Fruit fly (Drosophila melanogaster): ENCODE data around the gene CG5171.

dm6 chr2L:7422429-7423283 lies 21.5 kb downstream of the CG5171 start:
- no peak for TF ChIP-seq sv (GFP tag; optimal IDR thresholded peaks at IDR 0.05)
- no peak for TF ChIP-seq usp (GFP tag; optimal IDR thresholded peaks at IDR 0.05)
- peak; percentile 64 for TF ChIP-seq fru (GFP tag; optimal IDR thresholded peaks at IDR 0.05)
- peak; percentile 41 for TF ChIP-seq h (GFP tag; optimal IDR thresholded peaks at IDR 0.05)
- TF ChIP-seq psq (GFP tag; optimal IDR thresholded peaks at IDR 0.05) = peak; percentile 84
- TF ChIP-seq OdsH (GFP tag; optimal IDR thresholded peaks at IDR 0.05) = peak; percentile 60
- TF ChIP-seq rgr (GFP tag; optimal IDR thresholded peaks at IDR 0.05) = peak; percentile 66
- no peak for TF ChIP-seq Myc (optimal IDR thresholded peaks at IDR 0.05)
- TF ChIP-seq Dfd (GFP tag; optimal IDR thresholded peaks at IDR 0.05) = no peak
